Fruit fly (Drosophila melanogaster) whole organism, embryonic: ENCODE data around the gene Phs.

Experiments
- ATbp ChIP-seq: fragments of 200-800 bp; sonication (Bioruptor generic); optimal IDR thresholded peaks from 2 replicates; lab custom pipeline; 2017; ENCODE audit warnings: missing biosample characterization, mild to moderate bottlenecking, missing genetic modification characterization, missing genetic modification reagents
- CG10654 ChIP-seq: fragments of 200-800 bp; sonication (Bioruptor generic); optimal IDR thresholded peaks from 2 replicates; lab custom pipeline; 2016; ENCODE audit warnings: missing biosample characterization, missing genetic modification characterization
- CG11398 ChIP-seq: fragments of 200-800 bp; sonication (Bioruptor generic); optimal IDR thresholded peaks from 2 replicates; lab custom pipeline; 2016; ENCODE audit warnings: missing biosample characterization, missing genetic modification characterization
- CG11560 ChIP-seq: fragments of 200-800 bp; sonication (Bioruptor generic); IDR thresholded peaks from 3 replicates; pipeline ENCODE4 v1.3.6; 2022; ENCODE audit warnings: missing biosample characterization, missing genetic modification characterization
- CG11695 ChIP-seq: fragments of 200-800 bp; sonication (Bioruptor generic); IDR thresholded peaks from 3 replicates; pipeline ENCODE4 v1.3.6; 2022; ENCODE audit warnings: missing biosample characterization, missing genetic modification characterization
- CG12769 ChIP-seq: fragments of 200-800 bp; sonication (Bioruptor generic); optimal IDR thresholded peaks from 2 replicates; lab custom pipeline; 2019; ENCODE audit warnings: missing biosample characterization, mild to moderate bottlenecking, missing genetic modification characterization, moderate library complexity
- CG15011 ChIP-seq: fragments of 200-800 bp; sonication (Bioruptor generic); optimal IDR thresholded peaks from 3 replicates; lab custom pipeline; 2018; ENCODE audit warnings: missing biosample characterization, mild to moderate bottlenecking, missing genetic modification characterization
- CG16779 ChIP-seq: fragments of 200-800 bp; sonication (Bioruptor generic); IDR thresholded peaks from 2 replicates; pipeline ENCODE4 v1.3.6; 2022; ENCODE audit warnings: missing biosample characterization, missing genetic modification characterization
- CG18476 ChIP-seq: fragments of 200-800 bp; sonication (Bioruptor generic); optimal IDR thresholded peaks from 2 replicates; lab custom pipeline; 2016; ENCODE audit warnings: missing biosample characterization, mild to moderate bottlenecking, missing genetic modification characterization
- CG2202 ChIP-seq: fragments of 200-800 bp; sonication (Bioruptor generic); optimal IDR thresholded peaks from 2 replicates; lab custom pipeline; 2018; ENCODE audit warnings: missing biosample characterization, mild to moderate bottlenecking, missing genetic modification characterization
- CG33213 ChIP-seq: fragments of 200-800 bp; sonication (Bioruptor generic); optimal IDR thresholded peaks from 3 replicates; lab custom pipeline; 2016; ENCODE audit warnings: missing biosample characterization, missing genetic modification characterization
- CG4707 ChIP-seq: fragments of 200-800 bp; sonication (Bioruptor generic); optimal IDR thresholded peaks from 2 replicates; lab custom pipeline; 2018; ENCODE audit warnings: missing biosample characterization, mild to moderate bottlenecking, missing genetic modification characterization, moderate library complexity
- CG4730 ChIP-seq: fragments of 200-800 bp; sonication (Bioruptor generic); IDR thresholded peaks from 2 replicates; pipeline ENCODE4 v1.3.6; 2022; ENCODE audit warnings: missing biosample characterization, missing genetic modification characterization
- CG5245 ChIP-seq: fragments of 200-800 bp; sonication (Bioruptor generic); optimal IDR thresholded peaks from 3 replicates; lab custom pipeline; 2016; ENCODE audit warnings: missing biosample characterization, missing genetic modification characterization
- CG6175 ChIP-seq: fragments of 200-800 bp; sonication (Bioruptor generic); IDR thresholded peaks from 3 replicates; pipeline ENCODE4 v1.3.6; 2022; ENCODE audit warnings: missing biosample characterization, missing genetic modification characterization
- CG6272 ChIP-seq: fragments of 200-800 bp; sonication (Bioruptor generic); IDR thresholded peaks from 2 replicates; pipeline ENCODE4 v1.3.6; 2022; ENCODE audit warnings: missing biosample characterization, missing genetic modification characterization
- CG7839 ChIP-seq: fragments of 200-800 bp; sonication (Bioruptor generic); optimal IDR thresholded peaks from 3 replicates; lab custom pipeline; 2018; ENCODE audit warnings: missing biosample characterization, mild to moderate bottlenecking, missing genetic modification characterization, moderate library complexity
- CG9609 ChIP-seq: fragments of 200-800 bp; sonication (Bioruptor generic); optimal IDR thresholded peaks from 3 replicates; lab custom pipeline; 2016; ENCODE audit warnings: missing biosample characterization, missing genetic modification characterization
- CkIIα-i1 ChIP-seq: fragments of 200-800 bp; sonication (Bioruptor generic); IDR thresholded peaks from 2 replicates; pipeline ENCODE4 v1.3.6; 2022; ENCODE audit warnings: missing biosample characterization, missing genetic modification characterization
- CrebB ChIP-seq: fragments of 200-800 bp; sonication (Bioruptor generic); optimal IDR thresholded peaks from 3 replicates; lab custom pipeline; 2018; ENCODE audit warnings: missing biosample characterization, mild to moderate bottlenecking, missing genetic modification characterization
- E2f1 ChIP-seq: fragments of 200-800 bp; sonication (Bioruptor generic); IDR thresholded peaks from 2 replicates; pipeline ENCODE4 v1.3.6; 2022; ENCODE audit warnings: missing biosample characterization, missing genetic modification characterization
- Fer1 ChIP-seq: fragments of 200-800 bp; sonication (Bioruptor generic); optimal IDR thresholded peaks from 2 replicates; lab custom pipeline; 2017; ENCODE audit warnings: missing biosample characterization, mild to moderate bottlenecking, missing genetic modification characterization
- HLH4C ChIP-seq: fragments of 200-800 bp; sonication (Bioruptor generic); IDR thresholded peaks from 3 replicates; pipeline ENCODE4 v1.3.6; 2022; ENCODE audit warnings: missing biosample characterization, missing genetic modification characterization; ENCODE audit not compliant: partially characterized antibody
- Hand ChIP-seq: fragments of 200-800 bp; sonication (Bioruptor generic); optimal IDR thresholded peaks from 2 replicates; lab custom pipeline; 2017; ENCODE audit warnings: mild to moderate bottlenecking, missing biosample characterization, missing genetic modification reagents, missing genetic modification characterization
- Hmr ChIP-seq: fragments of 200-800 bp; sonication (Bioruptor generic); optimal IDR thresholded peaks from 3 replicates; lab custom pipeline; 2017; ENCODE audit warnings: mild to moderate bottlenecking, missing biosample characterization, missing genetic modification reagents, missing genetic modification characterization
- Jarid2 ChIP-seq: fragments of 200-800 bp; sonication (Bioruptor generic); optimal IDR thresholded peaks from 3 replicates; lab custom pipeline; 2017; ENCODE audit warnings: mild to moderate bottlenecking, missing biosample characterization, missing genetic modification reagents, missing genetic modification characterization
- Lpt ChIP-seq: fragments of >200 bp; optimal IDR thresholded peaks from 2 replicates; lab custom pipeline; 2018; ENCODE audit warnings: missing biosample characterization, missing genetic modification characterization
- Mes4 ChIP-seq: fragments of 200-800 bp; sonication (Bioruptor generic); optimal IDR thresholded peaks from 2 replicates; lab custom pipeline; 2016; ENCODE audit warnings: missing biosample characterization, missing genetic modification characterization
- Six4 ChIP-seq: fragments of 200-800 bp; sonication (Bioruptor generic); optimal IDR thresholded peaks from 2 replicates; lab custom pipeline; 2016; ENCODE audit warnings: missing biosample characterization, missing genetic modification characterization
- Sox102F ChIP-seq: fragments of 200-800 bp; sonication (Bioruptor generic); optimal IDR thresholded peaks from 2 replicates; lab custom pipeline; 2018; ENCODE audit warnings: missing biosample characterization, mild to moderate bottlenecking, missing genetic modification characterization, moderate library complexity
- Taf1 ChIP-seq: fragments of 200-800 bp; sonication (Bioruptor generic); IDR thresholded peaks from 2 replicates; pipeline ENCODE4 v1.3.6; 2022; ENCODE audit warnings: missing biosample characterization, missing genetic modification characterization
- ap ChIP-seq: fragments of 200-800 bp; sonication (Bioruptor generic); IDR thresholded peaks from 2 replicates; pipeline ENCODE4 v1.3.6; 2022; ENCODE audit warnings: missing biosample characterization, missing genetic modification characterization
- br ChIP-seq: fragments of >200 bp; optimal IDR thresholded peaks from 2 replicates; lab custom pipeline; 2017
- bsh ChIP-seq, 2 experiments: fragments of 200-800 bp; sonication (Bioruptor generic); optimal IDR thresholded peaks; 2 replicates each; lab custom pipeline; 2017 to 2018; ENCODE audit warnings: mild to moderate bottlenecking in 2 of 2, missing biosample characterization in 2 of 2, missing genetic modification characterization in 2 of 2, moderate library complexity in 1 of 2
- ci ChIP-seq: fragments of 200-800 bp; sonication (Bioruptor generic); IDR thresholded peaks from 3 replicates; pipeline ENCODE4 v1.3.6; 2022; ENCODE audit warnings: missing biosample characterization, missing genetic modification characterization
- dan ChIP-seq: fragments of 200-800 bp; sonication (Bioruptor generic); IDR thresholded peaks from 2 replicates; pipeline ENCODE4 v1.3.6; 2022; ENCODE audit warnings: missing biosample characterization, missing genetic modification characterization
- eyg ChIP-seq: fragments of 200-800 bp; sonication (Bioruptor generic); optimal IDR thresholded peaks from 3 replicates; lab custom pipeline; 2016; ENCODE audit warnings: missing biosample characterization, missing genetic modification characterization
- gcm ChIP-seq: fragments of 200-800 bp; sonication (Bioruptor generic); optimal IDR thresholded peaks from 2 replicates; lab custom pipeline; 2019; ENCODE audit warnings: missing biosample characterization, mild to moderate bottlenecking, missing genetic modification characterization, moderate library complexity
- grau ChIP-seq: fragments of 200-800 bp; optimal IDR thresholded peaks from 3 replicates; lab custom pipeline; 2019; ENCODE audit warnings: missing biosample characterization, mild to moderate bottlenecking, missing genetic modification characterization, moderate library complexity
- gsb-n ChIP-seq: fragments of 200-800 bp; sonication (Bioruptor generic); optimal IDR thresholded peaks from 3 replicates; lab custom pipeline; 2018; ENCODE audit warnings: missing biosample characterization, mild to moderate bottlenecking, missing genetic modification characterization
- jigr1 ChIP-seq: fragments of 200-800 bp; sonication (Bioruptor generic); IDR thresholded peaks from 3 replicates; pipeline ENCODE4 v1.3.6; 2022; ENCODE audit warnings: missing biosample characterization, missing genetic modification characterization
- nom ChIP-seq: fragments of 200-800 bp; sonication (Bioruptor generic); optimal IDR thresholded peaks from 2 replicates; lab custom pipeline; 2017; ENCODE audit warnings: missing biosample characterization, missing genetic modification characterization, mild to moderate bottlenecking, moderate library complexity, missing genetic modification reagents
- pho ChIP-seq: fragments of 200-800 bp; sonication (Bioruptor generic); optimal IDR thresholded peaks from 2 replicates; lab custom pipeline; 2016; ENCODE audit warnings: missing biosample characterization, missing genetic modification characterization
- ro ChIP-seq: fragments of 200-800 bp; sonication (Bioruptor generic); IDR thresholded peaks from 2 replicates; pipeline ENCODE4 v1.3.6; 2022; ENCODE audit warnings: missing biosample characterization, missing genetic modification characterization
- sc ChIP-seq, 3 experiments: fragments of >200 bp in 2 of 3; fragments of 200-800 bp in 1 of 3; sonication (Bioruptor generic) in 1 of 3; optimal IDR thresholded peaks; 2 replicates in 2 of 3; 3 replicates in 1 of 3; lab custom pipeline; 2017; ENCODE audit warnings: mild to moderate bottlenecking in 1 of 3, missing biosample characterization in 1 of 3, missing genetic modification characterization in 1 of 3, missing genetic modification reagents in 1 of 3
- trem ChIP-seq: fragments of 200-800 bp; optimal IDR thresholded peaks from 3 replicates; lab custom pipeline; 2019; ENCODE audit warnings: missing biosample characterization, mild to moderate bottlenecking, missing genetic modification characterization, moderate library complexity
- twi ChIP-seq: fragments of 200-800 bp; optimal IDR thresholded peaks from 2 replicates; lab custom pipeline; 2019; ENCODE audit warnings: missing biosample characterization, mild to moderate bottlenecking, missing genetic modification characterization, moderate library complexity
- unpg ChIP-seq: fragments of 200-800 bp; sonication (Bioruptor generic); optimal IDR thresholded peaks from 3 replicates; lab custom pipeline; 2018; ENCODE audit warnings: missing biosample characterization, mild to moderate bottlenecking, missing genetic modification characterization, moderate library complexity
- zen2 ChIP-seq: fragments of 200-800 bp; sonication (Bioruptor generic); IDR thresholded peaks from 3 replicates; pipeline ENCODE4 v1.3.6; 2022; ENCODE audit warnings: missing biosample characterization, missing genetic modification characterization; ENCODE audit not compliant: partially characterized antibody

The Phs gene

DNA sequence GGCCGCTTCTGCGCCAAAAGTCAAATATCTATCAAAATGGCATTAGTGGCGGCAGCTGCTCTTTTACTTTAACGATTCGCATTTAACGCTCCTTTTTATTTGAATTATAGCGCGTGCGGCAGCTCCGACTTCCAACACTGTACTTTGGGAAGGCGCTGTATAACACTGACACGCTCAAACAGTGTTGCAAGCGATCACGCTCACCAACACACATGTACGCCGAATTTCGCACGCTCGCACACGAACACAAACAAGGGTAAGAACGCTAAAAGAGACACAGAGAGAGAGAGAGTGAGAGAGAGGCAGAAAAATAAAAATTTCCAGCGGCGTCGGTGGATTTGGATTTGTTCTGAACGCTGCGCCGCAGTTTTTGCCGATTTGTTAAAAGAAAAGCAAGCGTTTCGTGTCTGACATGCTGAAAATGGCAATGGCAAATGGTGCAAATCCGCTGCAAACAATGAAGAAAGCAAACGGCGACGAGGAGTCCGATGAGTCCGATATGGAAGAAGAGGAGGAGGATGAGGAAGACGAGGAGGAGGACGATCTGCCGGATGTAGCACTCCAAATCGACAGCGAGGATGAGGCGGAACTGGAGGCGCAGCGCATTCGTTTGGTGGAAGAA is at the start of gene Phs (continued):
- TF ChIP-seq HLH4C (GFP tag; lab: Robert Waterston, UW) (0 out of 3 replicates have a peak, but pooled peaks have one; percentile 49), Hand (GFP tag; lab: Kevin White, UChicago) (no peak), CG15011 (GFP tag; lab: Kevin White, UChicago) (peak; percentile 19), dan (GFP tag; lab: Robert Waterston, UW) (no peak), ci (GFP tag; lab: Robert Waterston, UW) (peak; percentile 87), ATbp (GFP tag; lab: Kevin White, UChicago) (peak; percentile 67), CG6272 (GFP tag; lab: Robert Waterston, UW) (peak; percentile 54; the same call in 1 of the 2 replicates), gsb-n (tag; lab: Kevin White, UChicago) (peak; percentile 96), twi (peak; percentile 48), CG33213 (GFP tag; lab: Kevin White, UChicago) (peak; percentile 92), nom (GFP tag; lab: Kevin White, UChicago) (peak; percentile 59), Six4 (peak; percentile 40), CG9609 (GFP tag; lab: Kevin White, UChicago) (peak; percentile 91), eyg (GFP tag; lab: Kevin White, UChicago) (peak; percentile 80), CrebB (tag; lab: Kevin White, UChicago) (peak; percentile 77), br (lab: Kevin White, UChicago) (no peak), CG18476 (GFP tag; lab: Kevin White, UChicago) (peak; percentile 77), Mes4 (GFP tag; lab: Kevin White, UChicago) (peak; percentile 72), bsh (GFP tag; optimal IDR thresholded peaks at IDR 0.05; lab: Kevin White, UChicago) (peak; percentile 26 to 66), CG16779 (GFP tag; lab: Robert Waterston, UW) (peak; percentile 83), CG11695 (GFP tag; lab: Robert Waterston, UW) (peak; percentile 43; the same call in 1 of the 3 replicates), Fer1 (GFP tag; lab: Kevin White, UChicago) (peak; percentile 79), CG2202 (tag; lab: Kevin White, UChicago) (peak; percentile 51), sc (optimal IDR thresholded peaks at IDR 0.05; lab: Kevin White, UChicago) (no peak), sc (GFP tag; optimal IDR thresholded peaks at IDR 0.05; lab: Kevin White, UChicago) (peak; percentile 36), CG12769 (peak; percentile 82), gcm (GFP tag; lab: Kevin White, UChicago) (peak; percentile 13), Sox102F (GFP tag; lab: Kevin White, UChicago) (peak; percentile 37), CG4730 (peak; percentile 54; the same call in 1 of the 2 replicates), CG4707 (GFP tag; lab: Kevin White, UChicago) (peak; percentile 59), Taf1 (no peak), CG7839 (tag; lab: Kevin White, UChicago) (peak; percentile 63), CG10654 (GFP tag; lab: Kevin White, UChicago) (peak; percentile 82), CG6175 (GFP tag; lab: Robert Waterston, UW) (peak; percentile 82), E2f1 (GFP tag; lab: Robert Waterston, UW) (peak; percentile 43; the same call in 1 of the 2 replicates), grau (peak; percentile 55), CG5245 (GFP tag; lab: Kevin White, UChicago) (peak; percentile 77), Jarid2 (GFP tag; lab: Kevin White, UChicago) (peak; percentile 62), pho (GFP tag; lab: Kevin White, UChicago) (peak; percentile 76), Hmr (GFP tag; lab: Kevin White, UChicago) (peak; percentile 87), CG11398 (GFP tag; lab: Kevin White, UChicago) (peak; percentile 70), jigr1 (GFP tag; lab: Robert Waterston, UW) (no peak), unpg (GFP tag; lab: Kevin White, UChicago) (peak; percentile 43), CG11560 (tag; lab: Robert Waterston, UW) (no peak), Lpt (GFP tag; lab: Kevin White, UChicago) (no peak), CkIIα-i1 (GFP tag; lab: Robert Waterston, UW) (no peak), zen2 (no peak), trem (tag; lab: Kevin White, UChicago) (peak; percentile 66), ap (GFP tag; lab: Robert Waterston, UW) (peak; percentile 68), ro (no peak; the same call in 1 of the 2 replicates)
